Fruit fly (Drosophila melanogaster): Measurements from ENCODE around the gene CG5157.

CG5157 gene

DNA sequence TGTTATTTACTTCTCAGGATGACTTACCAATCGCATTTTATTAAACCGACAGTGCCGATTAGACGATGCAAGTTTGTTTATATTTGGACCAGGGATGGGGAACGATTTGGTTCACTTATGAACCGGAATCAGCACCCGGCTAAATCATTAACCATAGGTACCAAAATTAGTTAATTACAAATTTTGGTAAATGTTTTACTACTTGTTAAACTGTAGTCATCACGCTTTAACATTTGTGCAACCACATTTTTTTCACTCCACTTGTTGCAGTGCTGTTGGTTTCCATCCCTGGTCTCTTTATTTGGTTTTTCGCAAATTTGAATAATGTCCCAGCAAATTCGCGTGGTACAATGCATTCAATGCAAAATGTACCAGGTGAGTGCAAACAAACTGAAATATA, 32.2 kb downstream of the CG5157 start, which contains the start of the genes IntS9 and CG43295:
Gene IntS9, minus strand, starts transcription at position 100 of the 400 bp plus-strand sequence.
Gene CG43295, plus strand, starts transcription at position 325 of the 400 bp plus-strand sequence.
- TF ChIP-seq CTCF (optimal IDR thresholded peaks at IDR 0.05) = no peak
- no peak for TF ChIP-seq CG8478 (optimal IDR thresholded peaks at IDR 0.05)

- TF ChIP-seq CTCF (optimal IDR thresholded peaks at IDR 0.05) (no peak), CG8478 (optimal IDR thresholded peaks at IDR 0.05) (no peak)
Measured at dm6 chr3L:16100059-16100458, 37.6 kb downstream of the CG5157 start, which contains the start of gene IleRS-m. Gene IleRS-m, plus strand, starts transcription at chr3L:16100280.

DNA sequence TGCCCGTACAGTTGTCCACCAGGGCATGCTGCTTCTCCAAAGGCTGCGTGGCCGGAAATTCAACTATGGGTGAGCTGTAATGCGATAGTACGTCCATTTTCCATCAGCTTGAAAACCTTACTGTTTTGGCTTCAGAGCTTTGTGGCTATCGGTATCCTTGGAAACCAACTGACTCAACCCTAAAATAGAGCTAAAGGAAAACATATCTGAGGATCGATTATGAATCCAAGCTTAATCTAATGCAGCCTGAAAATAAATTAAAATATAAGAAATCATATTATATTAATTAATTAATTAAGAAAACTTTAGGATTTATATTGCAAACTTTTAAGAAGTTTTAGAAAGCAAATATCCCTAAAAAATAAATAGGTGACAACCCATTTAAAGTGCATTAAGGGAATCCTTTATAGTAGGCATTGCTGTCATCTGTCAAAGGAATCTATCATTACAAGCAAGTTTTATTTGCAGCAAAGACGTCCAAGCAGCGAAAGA, 40.2 kb downstream of the CG5157 start, which contains the start of the genes CG13074 and ATPsynbetaL:
Gene CG13074, minus strand, starts transcription at position 101 of the 492 bp plus-strand sequence.
Gene ATPsynbetaL, plus strand, starts transcription at position 442 of the 492 bp plus-strand sequence.
- TF ChIP-seq CTCF (optimal IDR thresholded peaks at IDR 0.05) (no peak), CG8478 (optimal IDR thresholded peaks at IDR 0.05) (no peak)

dm6 chr3L:16090330-16090803, 47.3 kb downstream of the CG5157 start, which contains the start of the genes CG5235 and ClC-c:
Gene CG5235, minus strand, starts transcription at chr3L:16090392.
Gene ClC-c, plus strand, starts transcription at chr3L:16090454.
- TF ChIP-seq CTCF (optimal IDR thresholded peaks at IDR 0.05) (peak in 1 of 2 experiments; percentile 28), CG8478 (optimal IDR thresholded peaks at IDR 0.05) (no peak)

DNA sequence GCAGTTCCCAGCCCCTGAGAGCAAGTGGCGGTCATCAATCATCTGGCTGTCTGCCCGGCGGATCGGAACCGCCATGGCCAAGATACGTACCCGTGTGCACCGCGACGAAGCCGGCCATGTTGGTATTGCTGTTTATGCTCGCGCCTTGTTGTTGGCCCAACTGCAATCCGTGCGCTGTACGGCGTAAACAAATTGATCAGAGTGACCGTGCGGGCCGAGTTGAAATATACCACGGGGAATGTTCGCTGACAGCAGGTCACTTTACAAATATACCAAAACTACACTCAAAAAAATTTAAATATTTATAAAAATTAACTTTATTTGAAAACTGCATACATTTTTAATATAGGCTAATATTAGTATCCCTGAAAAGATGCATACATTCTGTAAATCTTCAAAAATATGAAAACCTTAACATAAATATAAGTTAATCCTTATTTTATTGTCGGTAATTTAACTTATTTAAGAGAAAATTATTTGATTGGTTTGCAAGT, 50.3 kb downstream of the CG5157 start, which contains the start of gene Tasp1:
Gene Tasp1, minus strand, starts transcription at position 203 of the 494 bp plus-strand sequence.
- TF ChIP-seq CTCF (optimal IDR thresholded peaks at IDR 0.05) (no peak), CG8478 (optimal IDR thresholded peaks at IDR 0.05) (no peak)

Measured in S2 (cell line).